Fruit fly (Drosophila melanogaster) whole organism, pupa: ENCODE data around the gene Tmtc4.
A peak's percentile ranks its signal among the peaks of the same experiment; 100 is the strongest.

Source experiments
- CG10348 ChIP-seq: fragments of 200-800 bp; sonication (Bioruptor generic); IDR thresholded peaks from 2 replicates; pipeline ENCODE4 v1.3.6; 2022; ENCODE audit warnings: missing biosample characterization, missing genetic modification characterization
- CG12605 ChIP-seq: fragments of 200-800 bp; sonication (Bioruptor generic); IDR thresholded peaks from 2 replicates; pipeline ENCODE4 v1.3.6; 2022; ENCODE audit warnings: missing biosample characterization, missing genetic modification characterization
- CG13204 ChIP-seq: fragments of 200-800 bp; sonication (Bioruptor generic); optimal IDR thresholded peaks from 2 replicates; lab custom pipeline; 2018; ENCODE audit warnings: missing biosample characterization, mild to moderate bottlenecking, missing genetic modification characterization, moderate library complexity
- CG14655 ChIP-seq: fragments of 200-800 bp; sonication (Bioruptor generic); optimal IDR thresholded peaks from 3 replicates; lab custom pipeline; 2017; ENCODE audit warnings: mild to moderate bottlenecking, missing biosample characterization, missing genetic modification reagents, missing genetic modification characterization
- CG15710 ChIP-seq: fragments of 200-800 bp; sonication (Bioruptor generic); optimal IDR thresholded peaks from 2 replicates; lab custom pipeline; 2018; ENCODE audit warnings: missing biosample characterization, mild to moderate bottlenecking, missing genetic modification characterization, moderate library complexity
- CG17806 ChIP-seq: fragments of 200-800 bp; sonication (Bioruptor generic); optimal IDR thresholded peaks from 2 replicates; lab custom pipeline; 2018; ENCODE audit warnings: missing biosample characterization, mild to moderate bottlenecking, missing genetic modification characterization, moderate library complexity
- CG32121 ChIP-seq: fragments of 200-800 bp; sonication (Bioruptor generic); IDR thresholded peaks from 2 replicates; pipeline ENCODE4 v1.3.6; 2022; ENCODE audit warnings: missing biosample characterization, missing genetic modification characterization
- CG34367 ChIP-seq: fragments of 200-800 bp; sonication (Bioruptor generic); optimal IDR thresholded peaks from 2 replicates; lab custom pipeline; 2018; ENCODE audit warnings: missing biosample characterization, mild to moderate bottlenecking, missing genetic modification characterization
- CG4496 ChIP-seq: fragments of 200-800 bp; sonication (Bioruptor generic); IDR thresholded peaks from 3 replicates; pipeline ENCODE4 v1.3.6; 2022; ENCODE audit warnings: missing biosample characterization, missing genetic modification characterization
- CG8159 ChIP-seq: fragments of 200-800 bp; sonication (Bioruptor generic); optimal IDR thresholded peaks from 3 replicates; lab custom pipeline; 2018; ENCODE audit warnings: missing biosample characterization, mild to moderate bottlenecking, missing genetic modification characterization, moderate library complexity
- CG8301 ChIP-seq: fragments of 200-800 bp; sonication (Bioruptor generic); optimal IDR thresholded peaks from 2 replicates; lab custom pipeline; 2018; ENCODE audit warnings: missing biosample characterization, mild to moderate bottlenecking, missing genetic modification characterization
- CG9948 ChIP-seq: fragments of 200-800 bp; sonication (Bioruptor generic); optimal IDR thresholded peaks from 2 replicates; lab custom pipeline; 2018; ENCODE audit warnings: missing biosample characterization, mild to moderate bottlenecking, missing genetic modification characterization, moderate library complexity
- D1 ChIP-seq: fragments of 200-800 bp; sonication (Bioruptor generic); optimal IDR thresholded peaks from 2 replicates; lab custom pipeline; 2018; ENCODE audit warnings: missing biosample characterization, mild to moderate bottlenecking, missing genetic modification characterization, moderate library complexity
- EcR ChIP-seq: fragments of 200-800 bp; sonication (Bioruptor generic); optimal IDR thresholded peaks from 3 replicates; lab custom pipeline; 2019; ENCODE audit warnings: missing biosample characterization, missing genetic modification characterization, mild to moderate bottlenecking, moderate library complexity, missing genetic modification reagents
- Ets98B ChIP-seq: fragments of 200-800 bp; sonication (Bioruptor generic); IDR thresholded peaks from 2 replicates; pipeline ENCODE4 v1.3.6; 2022; ENCODE audit warnings: missing biosample characterization, missing genetic modification characterization
- Pif1A ChIP-seq: fragments of 200-800 bp; sonication (Bioruptor generic); optimal IDR thresholded peaks from 3 replicates; lab custom pipeline; 2016; ENCODE audit warnings: missing biosample characterization, missing genetic modification characterization
- Pif1B ChIP-seq: fragments of 200-800 bp; sonication (Bioruptor generic); optimal IDR thresholded peaks from 3 replicates; lab custom pipeline; 2016; ENCODE audit warnings: missing biosample characterization, missing genetic modification characterization
- Snoo ChIP-seq: fragments of 200-800 bp; sonication (Bioruptor generic); optimal IDR thresholded peaks from 3 replicates; lab custom pipeline; 2017; ENCODE audit warnings: missing biosample characterization, mild to moderate bottlenecking, missing genetic modification characterization, inconsistent platforms
- fd96Ca ChIP-seq: fragments of 200-800 bp; sonication (Bioruptor generic); IDR thresholded peaks from 3 replicates; pipeline ENCODE4 v1.3.6; 2022; ENCODE audit warnings: missing biosample characterization, missing genetic modification characterization
- gl ChIP-seq: fragments of 200-800 bp; sonication (Bioruptor generic); optimal IDR thresholded peaks from 2 replicates; lab custom pipeline; 2018; ENCODE audit warnings: missing biosample characterization, mild to moderate bottlenecking, missing genetic modification characterization
- rn ChIP-seq: fragments of 200-800 bp; sonication (Bioruptor generic); IDR thresholded peaks from 2 replicates; pipeline ENCODE4 v1.3.6; 2022; ENCODE audit warnings: missing biosample characterization, missing genetic modification characterization

The Tmtc4 gene

DNA sequence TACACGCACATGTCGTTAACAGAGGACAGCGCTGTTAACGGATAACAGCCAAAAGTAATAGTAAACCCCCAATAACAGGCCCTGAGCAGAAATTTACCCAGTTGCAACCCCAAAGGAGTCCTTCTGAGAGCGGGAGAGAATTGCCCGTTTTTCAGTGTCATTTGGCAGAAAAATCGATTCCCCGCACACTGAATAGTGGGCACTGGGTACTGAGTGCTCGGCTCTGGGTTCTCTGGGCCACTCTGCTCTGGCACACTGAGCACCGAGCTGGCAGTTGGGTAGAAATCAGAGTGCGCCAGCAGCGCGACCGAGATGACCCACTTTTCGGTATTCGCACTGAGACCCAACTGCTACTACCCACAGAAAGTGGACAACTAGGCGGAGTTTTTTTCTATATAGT is 23.4 kb downstream of the Tmtc4 start, which contains the start of gene Rbp:
TSS of gene Rbp (plus strand) at position 239 of the 400 bp plus-strand sequence.
- no peak for TF ChIP-seq CG4496 (GFP tag; lab: Robert Waterston, UW)
- no peak for TF ChIP-seq Snoo (tag; lab: Kevin White, UChicago)
- TF ChIP-seq CG15710 (tag; lab: Kevin White, UChicago): no peak
- TF ChIP-seq fd96Ca (GFP tag; lab: Robert Waterston, UW): no peak
- TF ChIP-seq CG32121 (GFP tag; lab: Robert Waterston, UW): no peak
- TF ChIP-seq CG12605: no peak
- TF ChIP-seq D1 (tag; lab: Kevin White, UChicago): no peak
- TF ChIP-seq CG8159 (tag; lab: Kevin White, UChicago): no peak
- TF ChIP-seq CG13204 (GFP tag; lab: Kevin White, UChicago): no peak
- no peak for TF ChIP-seq Pif1A (GFP tag; lab: Kevin White, UChicago)
- TF ChIP-seq Ets98B (GFP tag; lab: Robert Waterston, UW): no peak
- no peak for TF ChIP-seq CG8301 (tag; lab: Kevin White, UChicago)
- TF ChIP-seq Pif1B: no peak
- no peak for TF ChIP-seq gl (tag; lab: Kevin White, UChicago)
- no peak for TF ChIP-seq CG14655

DNA sequence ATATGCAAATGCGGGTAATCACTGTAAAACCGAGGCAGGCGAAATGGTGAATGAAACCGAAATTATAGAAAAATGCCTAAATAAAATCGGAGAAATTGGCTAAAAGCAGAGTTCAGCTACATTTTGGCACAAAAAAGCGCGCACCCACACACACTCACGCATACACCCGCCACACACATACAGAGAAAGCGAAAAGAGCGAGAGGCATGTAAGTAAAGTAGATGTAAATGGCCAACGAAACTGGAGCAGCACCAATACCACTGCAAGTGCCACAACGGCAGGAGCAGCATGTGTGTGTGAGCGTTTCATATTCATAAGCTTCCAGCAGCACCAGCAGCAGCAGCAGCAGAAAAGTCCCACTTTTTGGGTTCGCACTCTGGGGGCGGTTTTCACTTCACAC is 24.4 kb downstream of the Tmtc4 start:
- TF ChIP-seq Pif1A (GFP tag; lab: Kevin White, UChicago) (no peak), EcR (GFP tag; lab: Kevin White, UChicago) (no peak), CG9948 (tag; lab: Kevin White, UChicago) (no peak), rn (GFP tag; lab: Robert Waterston, UW) (no peak), Pif1B (no peak), CG8159 (tag; lab: Kevin White, UChicago) (no peak), CG15710 (tag; lab: Kevin White, UChicago) (no peak), Snoo (tag; lab: Kevin White, UChicago) (no peak), CG12605 (no peak), D1 (tag; lab: Kevin White, UChicago) (no peak), Ets98B (GFP tag; lab: Robert Waterston, UW) (no peak), CG4496 (GFP tag; lab: Robert Waterston, UW) (no peak)
- TF ChIP-seq, all 21 proteins: peak for 0

DNA sequence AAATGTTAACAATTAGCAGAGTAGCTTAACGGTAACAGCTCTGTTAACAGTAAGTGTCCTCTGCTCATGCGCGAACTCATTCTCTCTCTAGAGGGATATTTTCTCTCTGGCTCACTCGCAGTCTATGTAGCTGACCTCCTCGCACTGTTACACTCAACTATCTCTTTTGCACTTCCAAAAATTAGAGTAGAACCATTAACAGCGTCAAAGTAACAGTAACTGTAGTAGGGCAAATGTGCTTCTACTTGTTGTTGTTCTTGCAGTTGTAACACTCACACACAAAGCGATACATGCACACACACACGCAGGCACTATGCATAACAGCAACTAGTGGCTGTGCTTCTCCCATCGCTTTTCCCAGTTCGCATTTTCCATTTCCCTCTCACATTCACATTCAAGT is 28.0 kb downstream of the Tmtc4 start:
- TF ChIP-seq EcR (GFP tag; lab: Kevin White, UChicago) (no peak), CG12605 (peak; percentile 74), CG34367 (tag; lab: Kevin White, UChicago) (no peak), CG32121 (GFP tag; lab: Robert Waterston, UW) (no peak)

DNA sequence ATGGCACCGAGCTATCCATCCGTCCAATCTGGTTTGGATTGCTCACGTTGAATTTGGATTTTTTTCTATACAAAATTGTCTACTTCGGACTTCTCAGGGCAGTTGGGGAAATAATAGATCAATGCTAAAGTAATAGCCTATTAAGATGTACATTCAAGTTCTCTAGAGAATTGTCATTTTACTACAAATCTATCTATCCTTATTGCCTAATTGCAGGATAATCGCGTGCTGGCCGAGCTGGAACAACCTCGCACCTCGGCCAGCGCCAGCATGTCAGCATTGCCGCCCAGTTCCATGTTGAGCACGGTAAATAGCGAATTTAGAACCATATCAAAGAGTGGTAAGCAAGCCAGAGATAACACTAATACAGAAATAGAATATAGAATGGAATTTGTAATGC is 31.8 kb downstream of the Tmtc4 start, which contains the start of gene h-cup:
TSS of gene h-cup (minus strand) at position 101 of the 400 bp plus-strand sequence.
- TF ChIP-seq Pif1B (no peak), CG14655 (no peak), CG34367 (tag; lab: Kevin White, UChicago) (no peak), Pif1A (GFP tag; lab: Kevin White, UChicago) (no peak), CG9948 (tag; lab: Kevin White, UChicago) (no peak), fd96Ca (GFP tag; lab: Robert Waterston, UW) (no peak), CG13204 (GFP tag; lab: Kevin White, UChicago) (no peak), CG12605 (no peak), CG8159 (tag; lab: Kevin White, UChicago) (no peak), CG32121 (GFP tag; lab: Robert Waterston, UW) (no peak), CG15710 (tag; lab: Kevin White, UChicago) (no peak), rn (GFP tag; lab: Robert Waterston, UW) (no peak), CG10348 (GFP tag; lab: Robert Waterston, UW) (no peak)

DNA sequence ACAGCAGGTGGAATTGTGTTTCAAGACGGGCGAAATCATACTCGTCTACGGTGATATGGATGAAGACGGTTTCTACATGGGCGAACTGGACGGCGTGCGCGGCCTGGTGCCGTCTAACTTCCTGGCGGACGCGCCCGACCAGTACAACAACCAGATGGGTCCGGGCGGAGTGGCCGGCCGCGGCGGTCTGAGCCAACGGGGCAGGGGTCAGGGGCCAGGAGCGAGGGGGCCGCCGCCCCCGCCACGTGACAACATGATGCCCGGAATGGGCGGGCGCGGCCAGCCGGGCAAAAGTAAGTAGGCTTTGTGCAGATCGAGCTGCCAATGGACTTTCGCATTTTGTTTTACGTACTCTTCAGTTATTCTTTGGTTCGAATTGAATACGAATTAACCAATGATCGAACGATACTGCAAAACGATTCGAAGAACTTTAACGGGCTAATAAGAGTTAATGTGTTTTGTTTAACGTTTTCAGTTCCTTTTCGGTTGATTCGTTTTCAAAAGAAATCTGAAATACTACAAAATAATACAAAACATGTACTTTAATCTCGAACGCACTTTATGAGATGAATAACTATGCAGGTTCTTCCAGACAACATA is 42.3 kb downstream of the Tmtc4 start:
- no peak for TF ChIP-seq CG14655
- no peak for TF ChIP-seq CG32121 (GFP tag; lab: Robert Waterston, UW)
- no peak for TF ChIP-seq CG17806 (tag; lab: Kevin White, UChicago)
- no peak for TF ChIP-seq CG9948 (tag; lab: Kevin White, UChicago)
- no peak for TF ChIP-seq gl (tag; lab: Kevin White, UChicago)
- no peak for TF ChIP-seq Pif1B
- TF ChIP-seq CG8301 (tag; lab: Kevin White, UChicago): no peak
- TF ChIP-seq CG8159 (tag; lab: Kevin White, UChicago): no peak
- TF ChIP-seq CG15710 (tag; lab: Kevin White, UChicago): no peak
- TF ChIP-seq D1 (tag; lab: Kevin White, UChicago): no peak
- TF ChIP-seq Ets98B (GFP tag; lab: Robert Waterston, UW): no peak
- no peak for TF ChIP-seq CG34367 (tag; lab: Kevin White, UChicago)
- TF ChIP-seq CG10348 (GFP tag; lab: Robert Waterston, UW): no peak
- no peak for TF ChIP-seq CG12605
- TF ChIP-seq Pif1A (GFP tag; lab: Kevin White, UChicago): no peak

DNA sequence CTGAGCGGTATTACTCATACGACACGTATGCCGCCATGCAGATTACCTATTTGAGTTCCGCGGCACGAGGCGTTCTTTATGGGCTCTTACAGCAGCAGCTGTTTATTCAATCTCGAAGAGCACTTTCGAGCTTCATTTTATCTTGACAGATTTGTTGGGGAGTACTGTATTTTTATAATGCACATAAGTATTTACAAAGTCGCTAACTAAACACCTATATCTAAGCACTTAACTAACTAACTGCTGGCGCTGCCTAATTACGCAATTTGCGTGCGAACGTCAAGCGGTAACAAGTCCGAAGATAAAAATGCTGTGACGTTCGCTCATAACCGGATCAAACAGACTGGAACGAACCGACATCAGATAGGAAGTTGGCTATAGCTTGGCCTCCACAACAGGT is 51.6 kb downstream of the Tmtc4 start:
- no peak for TF ChIP-seq CG9948 (tag; lab: Kevin White, UChicago)
- TF ChIP-seq CG15710 (tag; lab: Kevin White, UChicago): no peak
- TF ChIP-seq CG10348 (GFP tag; lab: Robert Waterston, UW): no peak
- no peak for TF ChIP-seq Pif1A (GFP tag; lab: Kevin White, UChicago)
